Worm (Caenorhabditis elegans) whole organism, L4 larva: ENCODE results near the gene W01D2.3.

Experiments used
- R02D3.7 ChIP-seq: fragments of 150-350 bp; sonication (generic microtip); optimal IDR thresholded peaks from 3 replicates; lab custom pipeline; 2014; ENCODE audit warnings: missing biosample characterization, missing genetic modification characterization
- aly-2 ChIP-seq: sonication (generic microtip); optimal IDR thresholded peaks from 2 replicates; lab custom pipeline; 2018; ENCODE audit warnings: missing biosample characterization, missing genetic modification characterization
- daf-8 ChIP-seq: fragments of 200-800 bp; sonication (Bioruptor generic); IDR thresholded peaks from 2 replicates; pipeline ENCODE4 v1.3.6; 2022; ENCODE audit warnings: missing genetic modification characterization, missing compliant biosample characterization
- nhr-77 ChIP-seq: fragments of 150-350 bp; optimal IDR thresholded peaks from 2 replicates; lab custom pipeline; 2014; ENCODE audit warnings: missing biosample characterization, missing genetic modification characterization
- snpc-4 ChIP-seq: fragments of 150-350 bp; optimal IDR thresholded peaks from 2 replicates; lab custom pipeline; 2014; ENCODE audit warnings: missing biosample characterization, missing genetic modification characterization
- ztf-11 ChIP-seq: fragments of 150-350 bp; optimal IDR thresholded peaks from 2 replicates; lab custom pipeline; 2014; ENCODE audit warnings: missing biosample characterization, missing genetic modification characterization

- TF ChIP-seq R02D3.7 (tag; lab: Kevin White, UChicago) (no peak), snpc-4 (tag; lab: Kevin White, UChicago) (no peak), ztf-11 (tag; lab: Kevin White, UChicago) (no peak), nhr-77 (tag; lab: Kevin White, UChicago) (no peak), aly-2 (no peak), daf-8 (no peak)
Measured at ce11 chrII:14818376-14818775, 14.3 kb upstream of the W01D2.3 start, which contains the start of gene nhr-61.
